Worm (Caenorhabditis elegans): Measurements from ENCODE around the gene gpa-17.

DNA sequence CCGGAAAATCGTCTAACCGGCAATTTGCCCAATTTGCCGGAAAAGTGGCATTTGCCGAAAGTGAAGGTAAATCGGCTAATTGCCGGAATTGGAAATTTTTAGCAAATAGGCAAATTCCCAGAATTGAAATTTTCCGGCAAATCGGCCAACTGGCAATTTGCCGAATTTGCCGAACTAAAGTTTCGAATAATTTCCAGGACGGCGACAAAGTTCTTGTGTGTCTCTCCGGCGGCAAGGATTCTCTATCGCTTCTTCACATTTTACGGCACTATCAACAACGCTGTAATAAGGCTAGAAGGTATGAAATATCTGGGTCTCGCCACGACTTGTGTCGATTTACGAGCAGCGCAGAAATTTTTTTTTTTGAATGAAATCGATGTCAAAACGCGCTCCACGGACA lies 29.9 kb downstream of the gpa-17 start:
- TF ChIP-seq klf-2 (GFP tag; conservative IDR thresholded peaks at IDR 0.05) (no peak), ztf-29 (GFP tag; IDR thresholded peaks at IDR 0.05) (no peak), cog-1 (tag; optimal IDR thresholded peaks at IDR 0.05) (no peak), ztf-23 (GFP tag; IDR thresholded peaks at IDR 0.05) (no peak), flt-1 (GFP tag; IDR thresholded peaks at IDR 0.05) (no peak), T22C8.4 (GFP tag; IDR thresholded peaks at IDR 0.05) (no peak), ref-1 (GFP tag; conservative IDR thresholded peaks at IDR 0.05) (no peak)

All from whole organism, midembryonic.